Fruit fly (Drosophila melanogaster) whole organism, embryonic: Measurements from ENCODE around the gene NANS.
A peak's percentile ranks its signal among the peaks of the same experiment; 100 is the strongest.

Experiments used
- CG10147 ChIP-seq: fragments of 200-800 bp; sonication (Bioruptor generic); optimal IDR thresholded peaks from 2 replicates; lab custom pipeline; 2019; ENCODE audit warnings: missing biosample characterization, mild to moderate bottlenecking, missing genetic modification characterization, moderate library complexity
- CG10366 ChIP-seq: fragments of 200-800 bp; sonication (Bioruptor generic); IDR thresholded peaks from 2 replicates; pipeline ENCODE4 v1.3.6; 2022; ENCODE audit warnings: missing biosample characterization, missing genetic modification characterization
- CG10431 ChIP-seq: fragments of 200-800 bp; sonication (Bioruptor generic); optimal IDR thresholded peaks from 3 replicates; lab custom pipeline; 2018; ENCODE audit warnings: missing biosample characterization, mild to moderate bottlenecking, missing genetic modification characterization
- CG10959 ChIP-seq: fragments of 200-800 bp; sonication (Bioruptor generic); IDR thresholded peaks from 2 replicates; pipeline ENCODE4 v1.3.6; 2022; ENCODE audit warnings: missing biosample characterization, missing genetic modification characterization
- CG11456 ChIP-seq: fragments of 200-800 bp; sonication (Bioruptor generic); IDR thresholded peaks from 3 replicates; pipeline ENCODE4 v1.3.6; 2022; ENCODE audit warnings: missing biosample characterization, missing genetic modification characterization
- CG11696 ChIP-seq: fragments of 200-800 bp; sonication (Bioruptor generic); IDR thresholded peaks from 2 replicates; pipeline ENCODE4 v1.3.6; 2022; ENCODE audit warnings: missing biosample characterization, missing genetic modification characterization
- CG13775 ChIP-seq: fragments of 200-800 bp; sonication (Bioruptor generic); optimal IDR thresholded peaks from 3 replicates; lab custom pipeline; 2017; ENCODE audit warnings: missing biosample characterization, mild to moderate bottlenecking, missing genetic modification characterization
- CG15696 ChIP-seq: fragments of 200-800 bp; sonication (Bioruptor generic); optimal IDR thresholded peaks from 2 replicates; lab custom pipeline; 2019; ENCODE audit warnings: missing biosample characterization, mild to moderate bottlenecking, missing genetic modification characterization, moderate library complexity
- CG1602 ChIP-seq: fragments of 200-800 bp; sonication (Bioruptor generic); optimal IDR thresholded peaks from 3 replicates; lab custom pipeline; 2016; ENCODE audit warnings: missing biosample characterization, missing genetic modification characterization
- CG31365 ChIP-seq: fragments of 200-800 bp; sonication (Bioruptor generic); optimal IDR thresholded peaks from 2 replicates; lab custom pipeline; 2018; ENCODE audit warnings: missing biosample characterization, mild to moderate bottlenecking, missing genetic modification characterization
- CG3407 ChIP-seq: fragments of 200-800 bp; sonication (Bioruptor generic); optimal IDR thresholded peaks from 2 replicates; lab custom pipeline; 2018; ENCODE audit warnings: missing biosample characterization, mild to moderate bottlenecking, missing genetic modification characterization
- CG4820 ChIP-seq: fragments of 200-800 bp; sonication (Bioruptor generic); optimal IDR thresholded peaks from 3 replicates; lab custom pipeline; 2016; ENCODE audit warnings: missing biosample characterization, missing genetic modification characterization
- CG6791 ChIP-seq: fragments of 200-800 bp; sonication (Bioruptor generic); IDR thresholded peaks from 3 replicates; pipeline ENCODE4 v1.3.6; 2022; ENCODE audit warnings: missing biosample characterization, missing genetic modification characterization; ENCODE audit not compliant: partially characterized antibody
- CG7357 ChIP-seq: fragments of 200-800 bp; sonication (Bioruptor generic); IDR thresholded peaks from 3 replicates; pipeline ENCODE4 v1.3.6; 2022; ENCODE audit warnings: missing biosample characterization, missing genetic modification characterization
- CG8388 ChIP-seq: fragments of 200-800 bp; sonication (Bioruptor generic); optimal IDR thresholded peaks from 2 replicates; lab custom pipeline; 2019; ENCODE audit warnings: missing biosample characterization, mild to moderate bottlenecking, missing genetic modification characterization, moderate library complexity
- CG8765 ChIP-seq: fragments of 200-800 bp; sonication (Bioruptor generic); IDR thresholded peaks from 2 replicates; pipeline ENCODE4 v1.3.6; 2022; ENCODE audit warnings: missing biosample characterization, missing genetic modification characterization
- CG8944 ChIP-seq: fragments of 200-800 bp; sonication (Bioruptor generic); optimal IDR thresholded peaks from 3 replicates; lab custom pipeline; 2016; ENCODE audit warnings: missing biosample characterization, missing genetic modification characterization
- CG9932 ChIP-seq: fragments of 200-800 bp; sonication (Bioruptor generic); IDR thresholded peaks from 2 replicates; pipeline ENCODE4 v1.3.6; 2022; ENCODE audit warnings: missing biosample characterization, missing genetic modification characterization
- CHES-1-like ChIP-seq: fragments of 200-800 bp; sonication (Bioruptor generic); optimal IDR thresholded peaks from 2 replicates; lab custom pipeline; 2016; ENCODE audit warnings: missing biosample characterization, missing genetic modification characterization
- CkIIα-i1 ChIP-seq: fragments of 200-800 bp; sonication (Bioruptor generic); IDR thresholded peaks from 2 replicates; pipeline ENCODE4 v1.3.6; 2022; ENCODE audit warnings: missing biosample characterization, missing genetic modification characterization
- D19A ChIP-seq: fragments of 200-800 bp; optimal IDR thresholded peaks from 3 replicates; lab custom pipeline; 2019; ENCODE audit warnings: missing biosample characterization, mild to moderate bottlenecking, missing genetic modification characterization, moderate library complexity
- Dll ChIP-seq: fragments of 200-800 bp; sonication (Bioruptor generic); IDR thresholded peaks from 4 replicates; pipeline ENCODE4 v1.3.6; 2022; ENCODE audit warnings: missing biosample characterization, missing genetic modification characterization; ENCODE audit not compliant: partially characterized antibody
- Ets97D ChIP-seq: fragments of 200-800 bp; sonication (Bioruptor generic); optimal IDR thresholded peaks from 3 replicates; lab custom pipeline; 2016; ENCODE audit warnings: missing biosample characterization, missing genetic modification characterization
- GATAe ChIP-seq: fragments of 200-800 bp; sonication (Bioruptor generic); conservative IDR thresholded peaks from 2 replicates; pipeline ENCODE4 v1.3.6; 2022; ENCODE audit warnings: missing biosample characterization, missing genetic modification characterization
- HHEX ChIP-seq: fragments of 200-800 bp; sonication (Bioruptor generic); optimal IDR thresholded peaks from 3 replicates; lab custom pipeline; 2017; ENCODE audit warnings: missing biosample characterization, mild to moderate bottlenecking, missing genetic modification characterization, missing genetic modification reagents
- Hr51 ChIP-seq, 2 experiments: fragments of 200-800 bp; sonication (Bioruptor generic); optimal IDR thresholded peaks; 2 replicates in 1 of 2; 3 replicates in 1 of 2; lab custom pipeline; 2016 to 2018; ENCODE audit warnings: missing biosample characterization in 2 of 2, missing genetic modification characterization in 2 of 2, mild to moderate bottlenecking in 1 of 2, moderate library complexity in 1 of 2
- Jarid2 ChIP-seq: fragments of 200-800 bp; sonication (Bioruptor generic); optimal IDR thresholded peaks from 3 replicates; lab custom pipeline; 2017; ENCODE audit warnings: mild to moderate bottlenecking, missing biosample characterization, missing genetic modification reagents, missing genetic modification characterization
- Lpt ChIP-seq: fragments of >200 bp; optimal IDR thresholded peaks from 2 replicates; lab custom pipeline; 2018; ENCODE audit warnings: missing biosample characterization, missing genetic modification characterization
- Myb ChIP-seq: fragments of 200-800 bp; sonication (Bioruptor generic); optimal IDR thresholded peaks from 2 replicates; lab custom pipeline; 2016; ENCODE audit warnings: missing biosample characterization, missing genetic modification characterization
- Sin3A ChIP-seq: fragments of >200 bp; optimal IDR thresholded peaks from 2 replicates; lab custom pipeline; 2018
- Six4 ChIP-seq: fragments of 200-800 bp; sonication (Bioruptor generic); optimal IDR thresholded peaks from 2 replicates; lab custom pipeline; 2016; ENCODE audit warnings: missing biosample characterization, missing genetic modification characterization
- Taf1 ChIP-seq: fragments of 200-800 bp; sonication (Bioruptor generic); IDR thresholded peaks from 2 replicates; pipeline ENCODE4 v1.3.6; 2022; ENCODE audit warnings: missing biosample characterization, missing genetic modification characterization
- Usf ChIP-seq: fragments of 200-800 bp; sonication (Bioruptor generic); optimal IDR thresholded peaks from 2 replicates; lab custom pipeline; 2017; ENCODE audit warnings: missing genotype, missing biosample characterization, missing genetic modification characterization
- br ChIP-seq: fragments of >200 bp; optimal IDR thresholded peaks from 2 replicates; lab custom pipeline; 2017
- chif ChIP-seq, 2 experiments: fragments of 200-800 bp; sonication (Bioruptor generic); optimal IDR thresholded peaks; 3 replicates each; lab custom pipeline; 2016; ENCODE audit warnings: missing biosample characterization in 2 of 2, missing genetic modification characterization in 2 of 2
- da ChIP-seq: fragments of 200-800 bp; sonication (Bioruptor generic); optimal IDR thresholded peaks from 2 replicates; lab custom pipeline; 2016; ENCODE audit warnings: missing biosample characterization, missing genetic modification characterization
- danr ChIP-seq: fragments of 200-800 bp; sonication (Bioruptor generic); IDR thresholded peaks from 2 replicates; pipeline ENCODE4 v1.3.6; 2022; ENCODE audit warnings: missing biosample characterization, missing genetic modification characterization
- disco-r ChIP-seq: fragments of 200-800 bp; sonication (Bioruptor generic); optimal IDR thresholded peaks from 2 replicates; lab custom pipeline; 2016; ENCODE audit warnings: missing biosample characterization, missing genetic modification characterization
- exex ChIP-seq: fragments of 200-800 bp; sonication (Bioruptor generic); optimal IDR thresholded peaks from 4 replicates; lab custom pipeline; 2018; ENCODE audit warnings: missing biosample characterization, mild to moderate bottlenecking, missing genetic modification characterization, moderate library complexity
- kni ChIP-seq: fragments of 200-800 bp; sonication (Bioruptor generic); optimal IDR thresholded peaks from 3 replicates; lab custom pipeline; 2017; ENCODE audit warnings: mild to moderate bottlenecking, missing biosample characterization, missing genetic modification reagents, missing genetic modification characterization
- pan ChIP-seq, 4 experiments: fragments of >200 bp in 3 of 4; fragments of 200-800 bp in 1 of 4; sonication (Bioruptor generic) in 1 of 4; optimal IDR thresholded peaks in 3 of 4; IDR thresholded peaks in 1 of 4; 2 replicates each; pipeline versions ENCODE4 v1.3.6 to Lab custom; 2017 to 2022; ENCODE audit warnings: missing biosample characterization in 2 of 4, missing genetic modification characterization in 2 of 4, mixed read lengths in 1 of 4
- pzg ChIP-seq: fragments of 200-800 bp; sonication (Bioruptor generic); optimal IDR thresholded peaks from 3 replicates; lab custom pipeline; 2018; ENCODE audit warnings: missing biosample characterization, mild to moderate bottlenecking, missing genetic modification characterization, moderate library complexity
- ranshi ChIP-seq: fragments of 200-800 bp; sonication (Bioruptor generic); IDR thresholded peaks from 2 replicates; pipeline ENCODE4 v1.3.6; 2022; ENCODE audit warnings: missing biosample characterization, missing genetic modification characterization
- sc ChIP-seq, 3 experiments: fragments of >200 bp in 2 of 3; fragments of 200-800 bp in 1 of 3; sonication (Bioruptor generic) in 1 of 3; optimal IDR thresholded peaks; 2 replicates in 2 of 3; 3 replicates in 1 of 3; lab custom pipeline; 2017; ENCODE audit warnings: mild to moderate bottlenecking in 1 of 3, missing biosample characterization in 1 of 3, missing genetic modification characterization in 1 of 3, missing genetic modification reagents in 1 of 3
- slou ChIP-seq: fragments of 200-800 bp; sonication (Bioruptor generic); optimal IDR thresholded peaks from 3 replicates; lab custom pipeline; 2016; ENCODE audit warnings: missing biosample characterization, missing genetic modification characterization
- tio ChIP-seq: fragments of 200-800 bp; sonication (Bioruptor generic); optimal IDR thresholded peaks from 2 replicates; lab custom pipeline; 2017; ENCODE audit warnings: missing biosample characterization, missing genetic modification characterization, inconsistent platforms
- toy ChIP-seq: fragments of 200-800 bp; sonication (Bioruptor generic); IDR thresholded peaks from 2 replicates; pipeline ENCODE4 v1.3.6; 2022; ENCODE audit warnings: missing biosample characterization, missing genetic modification characterization
- twi ChIP-seq: fragments of 200-800 bp; optimal IDR thresholded peaks from 2 replicates; lab custom pipeline; 2019; ENCODE audit warnings: missing biosample characterization, mild to moderate bottlenecking, missing genetic modification characterization, moderate library complexity
- zen ChIP-seq: fragments of 200-800 bp; sonication (Bioruptor generic); optimal IDR thresholded peaks from 3 replicates; lab custom pipeline; 2018; ENCODE audit warnings: missing biosample characterization, mild to moderate bottlenecking, missing genetic modification characterization, moderate library complexity

The NANS gene

dm6 chr3R:12406235-12407196, 19.9 kb upstream of the NANS start, which contains the start of gene CG5167 (continued):
- peak; percentile 25 for TF ChIP-seq CG10147
- TF ChIP-seq CG10431 (GFP tag; lab: Kevin White, UChicago): no peak
- TF ChIP-seq pan (optimal IDR thresholded peaks at IDR 0.05; lab: Kevin White, UChicago): no peak
- TF ChIP-seq pan (GFP tag; optimal IDR thresholded peaks at IDR 0.05 in 1 of 2, IDR thresholded peaks at IDR 0.05 in 1 of 2): no peak
- peak; percentile 24 for TF ChIP-seq CG8388 (GFP tag; lab: Kevin White, UChicago)
- peak; percentile 39 for TF ChIP-seq CG15696 (tag; lab: Kevin White, UChicago)
- no peak for TF ChIP-seq CG3407 (GFP tag; lab: Kevin White, UChicago)
- TF ChIP-seq HHEX: no peak
- peak; percentile 9 for TF ChIP-seq Myb (GFP tag; lab: Kevin White, UChicago)
- no peak for TF ChIP-seq CkIIα-i1
- no peak for TF ChIP-seq da (GFP tag; lab: Kevin White, UChicago)
- TF ChIP-seq CG11456 (GFP tag; lab: Robert Waterston, UW): no peak
- TF ChIP-seq CG6791 (GFP tag; lab: Robert Waterston, UW): no peak
- TF ChIP-seq zen (tag; lab: Kevin White, UChicago): peak; percentile 57
- no peak for TF ChIP-seq slou (GFP tag; lab: Kevin White, UChicago)
- TF ChIP-seq CG11696 (GFP tag; lab: Robert Waterston, UW): no peak
- no peak for TF ChIP-seq CG9932
- TF ChIP-seq pzg: peak; percentile 5
- TF ChIP-seq kni (GFP tag; lab: Kevin White, UChicago): no peak
- no peak for TF ChIP-seq sc (optimal IDR thresholded peaks at IDR 0.05; lab: Kevin White, UChicago)
- TF ChIP-seq sc (GFP tag; optimal IDR thresholded peaks at IDR 0.05; lab: Kevin White, UChicago): no peak
- TF ChIP-seq Usf: no peak
- 0 out of 2 replicates have a peak, but pooled peaks have one; percentile 5 for TF ChIP-seq CG8765 (GFP tag; lab: Robert Waterston, UW)
- TF ChIP-seq toy (GFP tag; lab: Robert Waterston, UW): no peak
- TF ChIP-seq CG7357 (GFP tag; lab: Robert Waterston, UW): no peak
- peak; percentile 99 for TF ChIP-seq CG4820
- TF ChIP-seq CG13775 (GFP tag; lab: Kevin White, UChicago): no peak
- TF ChIP-seq Hr51 (GFP tag; optimal IDR thresholded peaks at IDR 0.05; lab: Kevin White, UChicago): peak in 1 of 2 experiments; percentile 48
- no peak for TF ChIP-seq disco-r (GFP tag; lab: Kevin White, UChicago)
- no peak for TF ChIP-seq Lpt (GFP tag; lab: Kevin White, UChicago)
- no peak for TF ChIP-seq danr (GFP tag; lab: Robert Waterston, UW)
- TF ChIP-seq CG1602 (GFP tag; lab: Kevin White, UChicago): no peak
- no peak for TF ChIP-seq chif (GFP tag; optimal IDR thresholded peaks at IDR 0.05; lab: Kevin White, UChicago)
- no peak for TF ChIP-seq ranshi (GFP tag; lab: Robert Waterston, UW)
- TF ChIP-seq Sin3A: no peak
- TF ChIP-seq D19A (tag; lab: Kevin White, UChicago): peak; percentile 51
- TF ChIP-seq CG10366 (GFP tag; lab: Robert Waterston, UW): no peak
- no peak for TF ChIP-seq Jarid2
- TF ChIP-seq CHES-1-like (GFP tag; lab: Kevin White, UChicago): no peak
- TF ChIP-seq Dll (GFP tag; lab: Robert Waterston, UW): peak; percentile 25; the same call in 1 of the 4 replicates
- TF ChIP-seq Ets97D (GFP tag; lab: Kevin White, UChicago): no peak
- TF ChIP-seq exex (tag; lab: Kevin White, UChicago): peak; percentile 89
- TF ChIP-seq Six4: no peak
- no peak for TF ChIP-seq CG31365 (tag; lab: Kevin White, UChicago)
- no peak for TF ChIP-seq twi
- no peak for TF ChIP-seq Taf1
- no peak for TF ChIP-seq br (lab: Kevin White, UChicago)
- no peak for TF ChIP-seq tio (GFP tag; lab: Kevin White, UChicago)
- no peak for TF ChIP-seq GATAe (GFP tag; lab: Robert Waterston, UW)
- no peak for TF ChIP-seq CG10959 (GFP tag; lab: Robert Waterston, UW)
- no peak for TF ChIP-seq CG8944 (GFP tag; lab: Kevin White, UChicago)
